Worm (Caenorhabditis elegans) whole organism, late embryonic: Measurements from ENCODE around the gene str-60.

ENCODE experiments used
- C38D4.7 ChIP-seq: fragments of 200-800 bp; sonication (Bioruptor generic); optimal IDR thresholded peaks from 2 replicates; lab custom pipeline; 2018; ENCODE audit warnings: mild to moderate bottlenecking, missing genetic modification characterization, moderate library complexity, missing compliant biosample characterization
- F13H6.1 ChIP-seq: sonication (generic microtip); optimal IDR thresholded peaks from 2 replicates; lab custom pipeline; 2016; ENCODE audit warnings: missing genetic modification characterization, missing compliant biosample characterization
- K02D7.2 ChIP-seq: sonication (generic microtip); optimal IDR thresholded peaks from 2 replicates; lab custom pipeline; 2017; ENCODE audit warnings: mild to moderate bottlenecking, missing genetic modification characterization, missing compliant biosample characterization
- T23F11.4 ChIP-seq: fragments of 200-800 bp; sonication (Bioruptor generic); optimal IDR thresholded peaks from 2 replicates; lab custom pipeline; 2018; ENCODE audit warnings: mild to moderate bottlenecking, missing genetic modification characterization, missing compliant biosample characterization
- ahr-1 ChIP-seq: sonication (generic microtip); optimal IDR thresholded peaks from 2 replicates; lab custom pipeline; 2016; ENCODE audit warnings: missing genetic modification characterization, missing compliant biosample characterization
- ceh-14 ChIP-seq: sonication (generic microtip); optimal IDR thresholded peaks from 2 replicates; lab custom pipeline; 2016; ENCODE audit warnings: missing genotype, missing genetic modification characterization, missing compliant biosample characterization
- ceh-19 ChIP-seq: fragments of 200-800 bp; sonication (Bioruptor generic); optimal IDR thresholded peaks from 2 replicates; lab custom pipeline; 2018; ENCODE audit warnings: mild to moderate bottlenecking, missing genetic modification characterization, missing compliant biosample characterization
- ceh-2 ChIP-seq: sonication (generic microtip); optimal IDR thresholded peaks from 2 replicates; lab custom pipeline; 2016; ENCODE audit warnings: missing genotype, missing genetic modification characterization, missing compliant biosample characterization
- ceh-22 ChIP-seq: sonication (generic microtip); optimal IDR thresholded peaks from 2 replicates; lab custom pipeline; 2017; ENCODE audit warnings: missing biosample characterization, missing genetic modification characterization
- ceh-24 ChIP-seq: sonication (generic microtip); optimal IDR thresholded peaks from 2 replicates; lab custom pipeline; 2016; ENCODE audit warnings: mild to moderate bottlenecking, missing genetic modification characterization, missing compliant biosample characterization
- ceh-31 ChIP-seq: sonication (generic microtip); optimal IDR thresholded peaks from 2 replicates; lab custom pipeline; 2016; ENCODE audit warnings: missing genetic modification characterization, missing compliant biosample characterization
- ceh-34 ChIP-seq: sonication (generic microtip); optimal IDR thresholded peaks from 2 replicates; lab custom pipeline; 2016; ENCODE audit warnings: mild to moderate bottlenecking, missing genetic modification characterization, missing compliant biosample characterization
- ceh-45 ChIP-seq: fragments of 200-800 bp; sonication (Bioruptor generic); IDR thresholded peaks from 2 replicates; pipeline ENCODE4 v1.3.6; 2022; ENCODE audit warnings: missing genetic modification reagents, missing genetic modification characterization, missing compliant biosample characterization
- ceh-48 ChIP-seq: sonication (generic microtip); optimal IDR thresholded peaks from 2 replicates; lab custom pipeline; 2016; ENCODE audit warnings: missing genetic modification characterization, inconsistent platforms, missing compliant biosample characterization
- ceh-6 ChIP-seq: fragments of 200-800 bp; sonication (Bioruptor generic); optimal IDR thresholded peaks from 2 replicates; lab custom pipeline; 2018; ENCODE audit warnings: mild to moderate bottlenecking, missing genetic modification characterization, missing compliant biosample characterization
- che-1 ChIP-seq: sonication (generic microtip); optimal IDR thresholded peaks from 2 replicates; lab custom pipeline; 2016; ENCODE audit warnings: mild to moderate bottlenecking, missing genetic modification characterization, missing compliant biosample characterization
- dmd-4 ChIP-seq: sonication (generic microtip); optimal IDR thresholded peaks from 2 replicates; lab custom pipeline; 2016; ENCODE audit warnings: borderline replicate concordance, missing genetic modification characterization, missing compliant biosample characterization
- elt-4 ChIP-seq: sonication (generic microtip); optimal IDR thresholded peaks from 2 replicates; lab custom pipeline; 2016; ENCODE audit warnings: missing genetic modification characterization, missing compliant biosample characterization
- fkh-6 ChIP-seq: sonication (generic microtip); optimal IDR thresholded peaks from 2 replicates; lab custom pipeline; 2016; ENCODE audit warnings: missing genetic modification characterization, missing compliant biosample characterization
- gmeb-2 ChIP-seq: sonication (generic microtip); optimal IDR thresholded peaks from 2 replicates; lab custom pipeline; 2016; ENCODE audit warnings: missing genetic modification characterization, inconsistent platforms, missing compliant biosample characterization
- hlh-30 ChIP-seq: sonication (generic microtip); optimal IDR thresholded peaks from 2 replicates; lab custom pipeline; 2017; ENCODE audit warnings: antibody characterized with exemption, missing genetic modification characterization, missing compliant biosample characterization; ENCODE audit not compliant: insufficient read depth
- hlh-6 ChIP-seq: sonication (generic microtip); optimal IDR thresholded peaks from 2 replicates; lab custom pipeline; 2016; ENCODE audit warnings: missing genotype, missing genetic modification characterization, missing compliant biosample characterization
- hlh-8 ChIP-seq: sonication (generic microtip); optimal IDR thresholded peaks from 2 replicates; lab custom pipeline; 2016; ENCODE audit warnings: missing genotype, missing genetic modification characterization, missing compliant biosample characterization
- lim-6 ChIP-seq: sonication (generic microtip); optimal IDR thresholded peaks from 2 replicates; lab custom pipeline; 2016; ENCODE audit warnings: missing genetic modification characterization, missing compliant biosample characterization
- lin-11 ChIP-seq: fragments of 200-800 bp; sonication (Bioruptor generic); optimal IDR thresholded peaks from 2 replicates; lab custom pipeline; 2018; ENCODE audit warnings: mild to moderate bottlenecking, missing genetic modification characterization, missing compliant biosample characterization
- madf-2 ChIP-seq: sonication (generic microtip); optimal IDR thresholded peaks from 2 replicates; lab custom pipeline; 2017; ENCODE audit warnings: missing genetic modification characterization, missing compliant biosample characterization
- mec-3 ChIP-seq: sonication (generic microtip); optimal IDR thresholded peaks from 2 replicates; lab custom pipeline; 2016; ENCODE audit warnings: borderline replicate concordance, missing genetic modification characterization, missing compliant biosample characterization
- nfya-1 ChIP-seq: sonication (generic microtip); optimal IDR thresholded peaks from 2 replicates; lab custom pipeline; 2017; ENCODE audit warnings: missing genetic modification characterization, mild to moderate bottlenecking, missing compliant biosample characterization, antibody characterized with exemption, moderate library complexity
- nhr-11 ChIP-seq: fragments of 150-350 bp; optimal IDR thresholded peaks from 2 replicates; lab custom pipeline; 2014; ENCODE audit warnings: missing biosample characterization, missing genetic modification characterization
- nhr-232 ChIP-seq: sonication (generic microtip); optimal IDR thresholded peaks from 2 replicates; lab custom pipeline; 2016; ENCODE audit warnings: missing genetic modification characterization, missing compliant biosample characterization
- odd-2 ChIP-seq: sonication (generic microtip); optimal IDR thresholded peaks from 2 replicates; lab custom pipeline; 2017; ENCODE audit warnings: antibody characterized with exemption, mild to moderate bottlenecking, missing genetic modification characterization, missing compliant biosample characterization
- pag-3 ChIP-seq: sonication (generic microtip); optimal IDR thresholded peaks from 2 replicates; lab custom pipeline; 2016; ENCODE audit warnings: missing compliant biosample characterization, missing genetic modification characterization, borderline replicate concordance
- pax-1 ChIP-seq: fragments of 150-350 bp; optimal IDR thresholded peaks from 2 replicates; lab custom pipeline; 2014; ENCODE audit warnings: missing biosample characterization, missing genetic modification characterization
- pha-2 ChIP-seq: sonication (generic microtip); optimal IDR thresholded peaks from 2 replicates; lab custom pipeline; 2017; ENCODE audit warnings: mild to moderate bottlenecking, missing genetic modification characterization, missing compliant biosample characterization
- pha-4 ChIP-seq: fragments of 150-350 bp; optimal IDR thresholded peaks from 2 replicates; lab custom pipeline; 2018; ENCODE audit warnings: missing biosample characterization, missing genetic modification reagents, missing genetic modification characterization
- pqm-1 ChIP-seq: sonication (generic microtip); optimal IDR thresholded peaks from 2 replicates; lab custom pipeline; 2016; ENCODE audit warnings: missing genetic modification characterization, missing compliant biosample characterization
- rnt-1 ChIP-seq: sonication (generic microtip); optimal IDR thresholded peaks from 2 replicates; lab custom pipeline; 2016; ENCODE audit warnings: missing genetic modification characterization, missing compliant biosample characterization
- sox-4 ChIP-seq: sonication (generic microtip); optimal IDR thresholded peaks from 2 replicates; lab custom pipeline; 2017; ENCODE audit warnings: mild to moderate bottlenecking, missing genetic modification characterization, inconsistent platforms, missing compliant biosample characterization
- syd-9 ChIP-seq: sonication (generic microtip); optimal IDR thresholded peaks from 2 replicates; lab custom pipeline; 2016; ENCODE audit warnings: mild to moderate bottlenecking, missing genetic modification characterization, moderate library complexity, missing compliant biosample characterization
- tbx-7 ChIP-seq: sonication (generic microtip); optimal IDR thresholded peaks from 2 replicates; lab custom pipeline; 2016; ENCODE audit warnings: missing genotype, missing genetic modification characterization, missing compliant biosample characterization
- unc-42 ChIP-seq: sonication (generic microtip); optimal IDR thresholded peaks from 2 replicates; lab custom pipeline; 2016; ENCODE audit warnings: missing genotype, missing genetic modification characterization, missing compliant biosample characterization
- unc-55 ChIP-seq: sonication (generic microtip); optimal IDR thresholded peaks from 2 replicates; lab custom pipeline; 2017; ENCODE audit warnings: missing biosample characterization, missing genetic modification reagents, missing genetic modification characterization
- unc-86 ChIP-seq: sonication (generic microtip); optimal IDR thresholded peaks from 2 replicates; lab custom pipeline; 2016; ENCODE audit warnings: missing genetic modification characterization, missing compliant biosample characterization
- zip-5 ChIP-seq: sonication (generic microtip); optimal IDR thresholded peaks from 2 replicates; lab custom pipeline; 2016; ENCODE audit warnings: missing genetic modification characterization, missing compliant biosample characterization
- ztf-16 ChIP-seq: sonication (generic microtip); optimal IDR thresholded peaks from 2 replicates; lab custom pipeline; 2017; ENCODE audit warnings: missing genetic modification characterization, missing compliant biosample characterization

The str-60 gene

DNA sequence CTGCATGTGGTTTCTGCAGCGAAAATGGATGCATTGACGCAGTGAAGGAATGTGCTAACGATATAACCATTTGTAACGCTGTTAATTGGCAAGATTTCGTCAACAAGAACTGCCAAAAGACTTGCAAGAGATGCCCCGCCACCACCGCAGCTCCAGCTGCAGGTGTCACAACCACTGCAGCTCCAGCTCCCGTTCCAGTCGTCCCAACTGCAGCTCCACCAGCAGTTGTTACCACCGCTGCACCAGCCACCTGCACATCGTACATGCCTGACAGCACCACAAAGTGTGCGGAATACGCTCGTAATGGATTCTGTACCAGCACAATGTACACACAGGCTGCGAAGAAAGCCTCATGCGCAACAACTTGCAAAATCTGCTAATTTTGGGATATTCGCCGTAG, 14.9 kb downstream of the str-60 start:
- TF ChIP-seq nfya-1 (tag; lab: Kevin White, UChicago) (no peak), dmd-4 (no peak), ceh-22 (tag; lab: Kevin White, UChicago) (no peak), unc-86 (no peak), che-1 (no peak), pag-3 (tag; lab: Kevin White, UChicago) (no peak), unc-55 (GFP tag; lab: Kevin White, UChicago) (no peak), nhr-11 (tag; lab: Kevin White, UChicago) (no peak), hlh-8 (tag; lab: Kevin White, UChicago) (no peak), ceh-19 (GFP tag; lab: Kevin White, UChicago) (no peak), hlh-30 (no peak)

DNA sequence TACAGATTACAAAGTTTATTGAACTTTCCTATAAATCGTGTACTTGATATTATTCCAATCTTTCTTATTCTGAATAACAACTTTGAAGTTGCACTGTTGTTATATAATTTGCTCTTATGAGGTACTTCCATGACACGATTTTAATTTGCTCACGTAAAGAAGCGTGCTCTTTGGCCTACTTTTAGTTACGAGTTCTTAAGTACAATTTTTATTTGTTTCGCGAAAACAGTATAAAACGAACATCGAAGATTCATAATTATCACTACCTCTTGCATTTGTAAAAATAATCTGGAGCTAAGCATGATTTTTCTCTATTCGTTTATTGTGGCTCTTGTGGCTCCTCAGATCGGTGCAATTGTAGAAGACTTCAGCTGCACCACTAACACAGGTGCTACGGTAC, 15.9 kb downstream of the str-60 start, which contains the start of gene F35E8.7:
F35E8.7 (plus strand) TSS at position 301 of the 400 bp plus-strand sequence.
- TF ChIP-seq ceh-6 (GFP tag; lab: Kevin White, UChicago): no peak
- no peak for TF ChIP-seq ceh-24 (tag; lab: Kevin White, UChicago)
- no peak for TF ChIP-seq ceh-31
- TF ChIP-seq fkh-6 (tag; lab: Kevin White, UChicago): no peak
- no peak for TF ChIP-seq hlh-6 (tag; lab: Kevin White, UChicago)
- TF ChIP-seq ztf-16 (tag; lab: Kevin White, UChicago): no peak
- TF ChIP-seq ceh-48 (tag; lab: Kevin White, UChicago): no peak
- no peak for TF ChIP-seq pax-1 (tag; lab: Kevin White, UChicago)
- TF ChIP-seq nfya-1 (tag; lab: Kevin White, UChicago): no peak
- TF ChIP-seq T23F11.4: no peak
- TF ChIP-seq lim-6 (tag; lab: Kevin White, UChicago): no peak

DNA sequence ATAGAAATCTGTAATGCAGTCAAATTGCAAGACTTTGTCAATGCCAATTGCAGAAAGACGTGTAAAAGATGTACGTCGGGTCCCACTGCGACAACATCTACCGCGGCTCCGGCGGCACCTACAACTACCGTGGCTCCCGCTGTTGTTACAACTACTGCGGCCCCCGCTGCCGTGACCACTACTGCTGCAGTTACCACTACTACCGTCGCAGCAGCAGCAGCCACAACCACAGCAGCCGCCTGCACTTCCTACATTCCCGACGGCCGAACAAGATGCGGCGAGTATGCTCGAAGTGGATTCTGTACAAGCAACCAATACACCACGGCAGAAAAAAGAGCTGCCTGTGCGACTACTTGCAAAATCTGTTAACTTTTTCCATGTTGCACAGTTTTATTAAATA, 17.0 kb downstream of the str-60 start:
- TF ChIP-seq pha-4 (no peak), rnt-1 (no peak), elt-4 (tag; lab: Kevin White, UChicago) (no peak), unc-42 (tag; lab: Kevin White, UChicago) (no peak), K02D7.2 (tag; lab: Kevin White, UChicago) (no peak), hlh-6 (tag; lab: Kevin White, UChicago) (no peak), pha-2 (tag; lab: Kevin White, UChicago) (no peak), ztf-16 (tag; lab: Kevin White, UChicago) (no peak), ceh-14 (tag; lab: Kevin White, UChicago) (no peak), unc-55 (GFP tag; lab: Kevin White, UChicago) (no peak), nhr-232 (tag; lab: Kevin White, UChicago) (no peak), nfya-1 (tag; lab: Kevin White, UChicago) (no peak), ceh-31 (no peak), odd-2 (tag; lab: Kevin White, UChicago) (no peak), tbx-7 (tag; lab: Kevin White, UChicago) (no peak), C38D4.7 (no peak), ceh-34 (tag; lab: Kevin White, UChicago) (no peak)

DNA sequence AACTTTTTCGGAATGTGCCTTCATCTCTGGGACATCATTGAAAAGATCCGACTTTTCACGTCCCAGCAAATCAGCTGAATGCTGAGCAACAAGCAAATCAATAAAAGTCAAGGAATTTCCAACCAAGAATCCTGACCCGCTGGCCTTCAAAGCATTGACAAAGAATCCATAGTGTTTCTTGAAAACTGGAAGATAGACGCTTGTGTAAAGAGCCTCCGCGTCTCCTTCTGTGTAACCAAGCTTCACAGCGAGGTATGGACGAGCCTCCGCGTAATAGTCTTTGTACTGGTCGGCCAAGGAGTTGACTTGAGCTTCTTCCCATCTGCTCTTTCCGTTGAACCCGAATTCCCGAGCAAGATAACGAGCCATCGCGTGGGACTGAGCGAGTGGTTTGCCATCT, 17.5 kb downstream of the str-60 start:
- TF ChIP-seq gmeb-2 (tag; lab: Kevin White, UChicago) (no peak), unc-42 (tag; lab: Kevin White, UChicago) (no peak), F13H6.1 (no peak), ceh-6 (GFP tag; lab: Kevin White, UChicago) (no peak), syd-9 (tag; lab: Kevin White, UChicago) (no peak), tbx-7 (tag; lab: Kevin White, UChicago) (no peak), zip-5 (tag; lab: Kevin White, UChicago) (no peak), ceh-45 (GFP tag; lab: Robert Waterston, UW) (no peak), ahr-1 (tag; lab: Kevin White, UChicago) (no peak), pqm-1 (tag; lab: Kevin White, UChicago) (no peak), sox-4 (tag; lab: Kevin White, UChicago) (no peak), ceh-24 (tag; lab: Kevin White, UChicago) (no peak), odd-2 (tag; lab: Kevin White, UChicago) (no peak), lin-11 (tag; lab: Kevin White, UChicago) (no peak), pag-3 (tag; lab: Kevin White, UChicago) (no peak), madf-2 (tag; lab: Kevin White, UChicago) (no peak), hlh-6 (tag; lab: Kevin White, UChicago) (no peak), nfya-1 (tag; lab: Kevin White, UChicago) (no peak), mec-3 (no peak), ceh-2 (tag; lab: Kevin White, UChicago) (no peak)
